Fruit fly (Drosophila melanogaster) whole organism, embryonic: Measurements from ENCODE around the gene CG17249.
A peak's percentile ranks its signal among the peaks of the same experiment; 100 is the strongest.

Experiments used
- CG10321 ChIP-seq: fragments of 200-800 bp; sonication (Bioruptor generic); IDR thresholded peaks from 2 replicates; pipeline ENCODE4 v1.3.6; 2022; ENCODE audit warnings: missing biosample characterization, missing genetic modification characterization
- CG10959 ChIP-seq: fragments of 200-800 bp; sonication (Bioruptor generic); IDR thresholded peaks from 2 replicates; pipeline ENCODE4 v1.3.6; 2022; ENCODE audit warnings: missing biosample characterization, missing genetic modification characterization
- CG11093 ChIP-seq: fragments of 200-800 bp; sonication (Bioruptor generic); IDR thresholded peaks from 3 replicates; pipeline ENCODE4 v1.3.6; 2022; ENCODE audit warnings: missing biosample characterization, missing genetic modification characterization
- CG11398 ChIP-seq: fragments of 200-800 bp; sonication (Bioruptor generic); optimal IDR thresholded peaks from 2 replicates; lab custom pipeline; 2016; ENCODE audit warnings: missing biosample characterization, missing genetic modification characterization
- CG1233 ChIP-seq: fragments of 200-800 bp; sonication (Bioruptor generic); optimal IDR thresholded peaks from 4 replicates; lab custom pipeline; 2018; ENCODE audit warnings: missing biosample characterization, mild to moderate bottlenecking, missing genetic modification characterization
- CG12744 ChIP-seq: fragments of 200-800 bp; sonication (Bioruptor generic); optimal IDR thresholded peaks from 2 replicates; lab custom pipeline; 2016; ENCODE audit warnings: missing biosample characterization, missing genetic modification characterization
- CG12942 ChIP-seq: fragments of 200-800 bp; sonication (Bioruptor generic); optimal IDR thresholded peaks from 3 replicates; lab custom pipeline; 2016; ENCODE audit warnings: missing biosample characterization, missing genetic modification characterization
- CG14014 ChIP-seq: fragments of 200-800 bp; sonication (Bioruptor generic); IDR thresholded peaks from 2 replicates; pipeline ENCODE4 v1.3.6; 2022; ENCODE audit warnings: missing biosample characterization, missing genetic modification characterization
- CG16813 ChIP-seq: fragments of 200-800 bp; sonication (Bioruptor generic); IDR thresholded peaks from 3 replicates; pipeline ENCODE4 v1.3.6; 2022; ENCODE audit warnings: missing biosample characterization, missing genetic modification characterization; ENCODE audit not compliant: partially characterized antibody
- CG16815 ChIP-seq: fragments of 200-800 bp; sonication (Bioruptor generic); optimal IDR thresholded peaks from 3 replicates; lab custom pipeline; 2017; ENCODE audit warnings: missing biosample characterization, mild to moderate bottlenecking, missing genetic modification characterization
- CG17912 ChIP-seq: fragments of 200-800 bp; sonication (Bioruptor generic); optimal IDR thresholded peaks from 2 replicates; lab custom pipeline; 2018; ENCODE audit warnings: missing biosample characterization, mild to moderate bottlenecking, missing genetic modification characterization
- CG2199 ChIP-seq: fragments of 200-800 bp; sonication (Bioruptor generic); IDR thresholded peaks from 3 replicates; pipeline ENCODE4 v1.3.6; 2022; ENCODE audit warnings: missing biosample characterization, missing genetic modification characterization
- CG2712 ChIP-seq: fragments of 200-800 bp; optimal IDR thresholded peaks from 3 replicates; lab custom pipeline; 2019; ENCODE audit warnings: missing biosample characterization, mild to moderate bottlenecking, missing genetic modification characterization, moderate library complexity
- CG3163 ChIP-seq: fragments of 200-800 bp; sonication (Bioruptor generic); optimal IDR thresholded peaks from 3 replicates; lab custom pipeline; 2016; ENCODE audit warnings: missing biosample characterization, missing genetic modification characterization
- CG34224 ChIP-seq: fragments of 200-800 bp; sonication (Bioruptor generic); IDR thresholded peaks from 3 replicates; pipeline ENCODE4 v1.3.6; 2022; ENCODE audit warnings: missing biosample characterization, missing genetic modification characterization; ENCODE audit not compliant: partially characterized antibody
- CG4617 ChIP-seq: fragments of 200-800 bp; sonication (Bioruptor generic); optimal IDR thresholded peaks from 3 replicates; lab custom pipeline; 2016; ENCODE audit warnings: missing biosample characterization, missing genetic modification characterization, borderline replicate concordance
- CG6272 ChIP-seq: fragments of 200-800 bp; sonication (Bioruptor generic); IDR thresholded peaks from 2 replicates; pipeline ENCODE4 v1.3.6; 2022; ENCODE audit warnings: missing biosample characterization, missing genetic modification characterization
- CG9215 ChIP-seq: fragments of 200-800 bp; sonication (Bioruptor generic); IDR thresholded peaks from 2 replicates; pipeline ENCODE4 v1.3.6; 2022; ENCODE audit warnings: missing biosample characterization, missing genetic modification characterization
- CG9609 ChIP-seq: fragments of 200-800 bp; sonication (Bioruptor generic); optimal IDR thresholded peaks from 3 replicates; lab custom pipeline; 2016; ENCODE audit warnings: missing biosample characterization, missing genetic modification characterization
- CTCF ChIP-seq: fragments of 200-800 bp; sonication (Bioruptor generic); optimal IDR thresholded peaks from 2 replicates; lab custom pipeline; 2017; ENCODE audit warnings: missing biosample characterization, mild to moderate bottlenecking, missing genetic modification characterization, moderate library complexity
- Camta ChIP-seq: fragments of 200-800 bp; sonication (Bioruptor generic); optimal IDR thresholded peaks from 2 replicates; lab custom pipeline; 2016; ENCODE audit warnings: missing biosample characterization, missing genetic modification characterization
- Dbx ChIP-seq: fragments of 200-800 bp; sonication (Bioruptor generic); IDR thresholded peaks from 3 replicates; pipeline ENCODE4 v1.3.6; 2022; ENCODE audit warnings: missing biosample characterization, missing genetic modification characterization
- Dp ChIP-seq: fragments of 200-800 bp; sonication (Bioruptor generic); optimal IDR thresholded peaks from 2 replicates; lab custom pipeline; 2018; ENCODE audit warnings: missing biosample characterization, mild to moderate bottlenecking, missing genetic modification characterization, moderate library complexity
- HLH54F ChIP-seq: fragments of 200-800 bp; sonication (Bioruptor generic); optimal IDR thresholded peaks from 3 replicates; lab custom pipeline; 2016; ENCODE audit warnings: missing biosample characterization, missing genetic modification characterization
- HmgD ChIP-seq: fragments of 200-800 bp; sonication (Bioruptor generic); optimal IDR thresholded peaks from 3 replicates; lab custom pipeline; 2016; ENCODE audit warnings: missing biosample characterization, missing genetic modification characterization
- MTF-1 ChIP-seq: fragments of 200-800 bp; sonication (Bioruptor generic); optimal IDR thresholded peaks from 2 replicates; lab custom pipeline; 2018; ENCODE audit warnings: missing biosample characterization, mild to moderate bottlenecking, missing genetic modification characterization, borderline replicate concordance
- Myb ChIP-seq: fragments of 200-800 bp; sonication (Bioruptor generic); optimal IDR thresholded peaks from 2 replicates; lab custom pipeline; 2016; ENCODE audit warnings: missing biosample characterization, missing genetic modification characterization
- NFAT ChIP-seq: fragments of 200-800 bp; sonication (Bioruptor generic); IDR thresholded peaks from 2 replicates; pipeline ENCODE4 v1.3.6; 2022; ENCODE audit warnings: missing biosample characterization, missing genetic modification characterization
- NK7.1 ChIP-seq: fragments of 200-800 bp; sonication (Bioruptor generic); optimal IDR thresholded peaks from 3 replicates; lab custom pipeline; 2016; ENCODE audit warnings: missing biosample characterization, missing genetic modification characterization
- Optix ChIP-seq: fragments of 200-800 bp; sonication (Bioruptor generic); IDR thresholded peaks from 3 replicates; pipeline ENCODE4 v1.3.6; 2022; ENCODE audit warnings: missing biosample characterization, missing genetic modification characterization
- Rx ChIP-seq: fragments of 200-800 bp; sonication (Bioruptor generic); IDR thresholded peaks from 2 replicates; pipeline ENCODE4 v1.3.6; 2022; ENCODE audit warnings: missing biosample characterization, missing genetic modification characterization
- Stat92E ChIP-seq, 3 experiments: fragments of >200 bp in 2 of 3; fragments of 200-800 bp in 1 of 3; sonication (Bioruptor generic) in 1 of 3; optimal IDR thresholded peaks; 2 replicates each; lab custom pipeline; 2017 to 2019; ENCODE audit warnings: missing biosample characterization in 3 of 3, missing genetic modification characterization in 3 of 3, mild to moderate bottlenecking in 1 of 3, moderate library complexity in 1 of 3
- Taf1 ChIP-seq: fragments of 200-800 bp; sonication (Bioruptor generic); IDR thresholded peaks from 2 replicates; pipeline ENCODE4 v1.3.6; 2022; ENCODE audit warnings: missing biosample characterization, missing genetic modification characterization
- Xrp1 ChIP-seq: fragments of 200-800 bp; sonication (Bioruptor generic); IDR thresholded peaks from 2 replicates; pipeline ENCODE4 v1.3.6; 2022; ENCODE audit warnings: missing biosample characterization, missing genetic modification characterization
- cas ChIP-seq: fragments of 200-800 bp; sonication (Bioruptor generic); IDR thresholded peaks from 2 replicates; pipeline ENCODE4 v1.3.6; 2022; ENCODE audit warnings: missing biosample characterization, missing genetic modification characterization
- fd102C ChIP-seq: fragments of 200-800 bp; sonication (Bioruptor generic); optimal IDR thresholded peaks from 2 replicates; lab custom pipeline; 2018; ENCODE audit warnings: missing biosample characterization, mild to moderate bottlenecking, missing genetic modification characterization, moderate library complexity
- fd64A ChIP-seq: fragments of 200-800 bp; sonication (Bioruptor generic); optimal IDR thresholded peaks from 3 replicates; lab custom pipeline; 2018; ENCODE audit warnings: missing biosample characterization, mild to moderate bottlenecking, missing genetic modification characterization
- gcm2 ChIP-seq: fragments of 200-800 bp; sonication (Bioruptor generic); optimal IDR thresholded peaks from 2 replicates; lab custom pipeline; 2016; ENCODE audit warnings: missing biosample characterization, missing genetic modification characterization
- gro ChIP-seq: fragments of 200-800 bp; sonication (Bioruptor generic); optimal IDR thresholded peaks from 2 replicates; lab custom pipeline; 2016; ENCODE audit warnings: missing biosample characterization, missing genetic modification characterization
- her ChIP-seq: fragments of 200-800 bp; sonication (Bioruptor generic); optimal IDR thresholded peaks from 2 replicates; lab custom pipeline; 2016; ENCODE audit warnings: missing biosample characterization, missing genetic modification characterization
- kah ChIP-seq: fragments of 200-800 bp; sonication (Bioruptor generic); optimal IDR thresholded peaks from 2 replicates; lab custom pipeline; 2018; ENCODE audit warnings: missing biosample characterization, mild to moderate bottlenecking, missing genetic modification characterization
- nerfin-2 ChIP-seq: fragments of 200-800 bp; sonication (Bioruptor generic); IDR thresholded peaks from 2 replicates; pipeline ENCODE4 v1.3.6; 2022; ENCODE audit warnings: missing biosample characterization, missing genetic modification characterization; ENCODE audit not compliant: partially characterized antibody
- oc ChIP-seq: fragments of 200-800 bp; sonication (Bioruptor generic); optimal IDR thresholded peaks from 2 replicates; lab custom pipeline; 2018; ENCODE audit warnings: missing biosample characterization, mild to moderate bottlenecking, missing genetic modification characterization, moderate library complexity
- pan ChIP-seq, 4 experiments: fragments of >200 bp in 3 of 4; fragments of 200-800 bp in 1 of 4; sonication (Bioruptor generic) in 1 of 4; optimal IDR thresholded peaks in 3 of 4; IDR thresholded peaks in 1 of 4; 2 replicates each; pipeline versions ENCODE4 v1.3.6 to Lab custom; 2017 to 2022; ENCODE audit warnings: missing biosample characterization in 2 of 4, missing genetic modification characterization in 2 of 4, mixed read lengths in 1 of 4
- phol ChIP-seq: fragments of 200-800 bp; sonication (Bioruptor generic); optimal IDR thresholded peaks from 3 replicates; lab custom pipeline; 2018; ENCODE audit warnings: missing biosample characterization, mild to moderate bottlenecking, missing genetic modification characterization, moderate library complexity
- pros ChIP-seq: fragments of 200-800 bp; sonication (Bioruptor generic); optimal IDR thresholded peaks from 3 replicates; lab custom pipeline; 2019; ENCODE audit warnings: missing biosample characterization, mild to moderate bottlenecking, missing genetic modification characterization, moderate library complexity
- scrt ChIP-seq: fragments of 200-800 bp; sonication (Bioruptor generic); optimal IDR thresholded peaks from 2 replicates; lab custom pipeline; 2018; ENCODE audit warnings: missing biosample characterization, mild to moderate bottlenecking, missing genetic modification characterization, moderate library complexity
- unpg ChIP-seq: fragments of 200-800 bp; sonication (Bioruptor generic); optimal IDR thresholded peaks from 3 replicates; lab custom pipeline; 2018; ENCODE audit warnings: missing biosample characterization, mild to moderate bottlenecking, missing genetic modification characterization, moderate library complexity
- z ChIP-seq: fragments of 200-800 bp; sonication (Bioruptor generic); IDR thresholded peaks from 3 replicates; pipeline ENCODE4 v1.3.6; 2022; ENCODE audit warnings: missing biosample characterization, missing genetic modification characterization
- zfh1 ChIP-seq: fragments of 200-800 bp; sonication (Bioruptor generic); IDR thresholded peaks from 3 replicates; pipeline ENCODE4 v1.3.6; 2022; ENCODE audit warnings: missing biosample characterization, missing genetic modification characterization
- zfh2 ChIP-seq: fragments of 200-800 bp; sonication (Bioruptor generic); optimal IDR thresholded peaks from 2 replicates; lab custom pipeline; 2016; ENCODE audit warnings: missing biosample characterization, missing genetic modification characterization

The CG17249 gene

DNA sequence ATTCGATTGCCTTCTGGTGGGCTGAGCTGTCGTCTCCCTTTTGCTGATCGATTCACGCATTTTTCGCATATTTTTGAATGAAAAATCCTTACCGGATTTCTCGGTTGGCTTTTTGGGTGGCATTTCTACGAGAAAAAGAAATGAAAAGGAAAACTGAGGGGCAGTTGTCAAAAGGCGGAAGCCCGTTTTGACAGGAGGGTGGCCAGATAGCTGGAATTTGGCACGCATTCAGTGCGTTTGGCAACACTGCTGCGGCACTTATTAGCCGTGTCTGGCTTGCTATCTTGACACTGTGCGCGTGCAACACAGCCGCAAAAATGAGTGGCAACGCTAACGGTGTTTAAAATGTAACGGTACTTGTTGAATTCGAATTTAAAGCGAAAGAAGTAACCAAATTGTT lies 21.2 kb upstream of the CG17249 start, which contains the start of gene RpL23A (continued):
- TF ChIP-seq CG6272 (peak; percentile 91), fd102C (GFP tag; lab: Kevin White, UChicago) (peak; percentile 93), Dbx (peak; percentile 98), zfh1 (GFP tag; lab: Robert Waterston, UW) (peak; percentile 98), CTCF (GFP tag; lab: Kevin White, UChicago) (peak; percentile 65), pan (optimal IDR thresholded peaks at IDR 0.05; lab: Kevin White, UChicago) (no peak), pan (GFP tag; optimal IDR thresholded peaks at IDR 0.05 in 1 of 2, IDR thresholded peaks at IDR 0.05 in 1 of 2) (peak in 1 of 2 experiments; percentile 93), CG10321 (GFP tag; lab: Robert Waterston, UW) (peak; percentile 74), CG10959 (peak; percentile 89), CG16813 (GFP tag; lab: Robert Waterston, UW) (peak; percentile 62), gcm2 (GFP tag; lab: Kevin White, UChicago) (peak; percentile 90), fd64A (GFP tag; lab: Kevin White, UChicago) (peak; percentile 91), z (GFP tag; lab: Robert Waterston, UW) (peak; percentile 39; the same call in 1 of the 3 replicates), Myb (GFP tag; lab: Kevin White, UChicago) (peak; percentile 100), HmgD (peak; percentile 99), Dp (GFP tag; lab: Kevin White, UChicago) (peak; percentile 87), unpg (GFP tag; lab: Kevin White, UChicago) (peak; percentile 89), gro (peak; percentile 97), Optix (GFP tag; lab: Robert Waterston, UW) (peak; percentile 91), CG3163 (GFP tag; lab: Kevin White, UChicago) (peak; percentile 90), HLH54F (peak; percentile 96), CG4617 (GFP tag; lab: Kevin White, UChicago) (peak; percentile 93), CG14014 (GFP tag; lab: Robert Waterston, UW) (peak; percentile 94), CG2712 (peak; percentile 93), CG12942 (GFP tag; lab: Kevin White, UChicago) (peak; percentile 95), Xrp1 (GFP tag; lab: Robert Waterston, UW) (peak; percentile 78), CG34224 (GFP tag; lab: Robert Waterston, UW) (no peak), her (peak; percentile 96), MTF-1 (GFP tag; lab: Kevin White, UChicago) (peak; percentile 97), Rx (GFP tag; lab: Robert Waterston, UW) (peak; percentile 94), CG9609 (GFP tag; lab: Kevin White, UChicago) (peak; percentile 98), CG12744 (peak; percentile 95), CG1233 (peak; percentile 95), CG11093 (GFP tag; lab: Robert Waterston, UW) (peak; percentile 81), Camta (GFP tag; lab: Kevin White, UChicago) (peak; percentile 97), phol (tag; lab: Kevin White, UChicago) (peak; percentile 95), CG17912 (GFP tag; lab: Kevin White, UChicago) (peak; percentile 96), NK7.1 (peak; percentile 94), CG11398 (peak; percentile 96), nerfin-2 (peak; percentile 37; the same call in 1 of the 2 replicates), cas (peak; percentile 91), NFAT (GFP tag; lab: Robert Waterston, UW) (peak; percentile 97), zfh2 (GFP tag; lab: Kevin White, UChicago) (peak; percentile 97), CG9215 (GFP tag; lab: Robert Waterston, UW) (peak; percentile 87), CG2199 (peak; percentile 92), Taf1 (GFP tag; lab: Robert Waterston, UW) (peak; percentile 71; the same call in 1 of the 2 replicates), kah (GFP tag; lab: Kevin White, UChicago) (peak; percentile 79), CG16815 (GFP tag; lab: Kevin White, UChicago) (peak; percentile 88), scrt (peak; percentile 92), Stat92E (GFP tag; optimal IDR thresholded peaks at IDR 0.05; lab: Kevin White, UChicago) (peak in 1 of 3 experiments; percentile 91), pros (GFP tag; lab: Kevin White, UChicago) (peak; percentile 23), oc (tag; lab: Kevin White, UChicago) (peak; percentile 88)
